Worm (Caenorhabditis elegans): ENCODE data around the gene hbl-1.

hbl-1 gene

DNA sequence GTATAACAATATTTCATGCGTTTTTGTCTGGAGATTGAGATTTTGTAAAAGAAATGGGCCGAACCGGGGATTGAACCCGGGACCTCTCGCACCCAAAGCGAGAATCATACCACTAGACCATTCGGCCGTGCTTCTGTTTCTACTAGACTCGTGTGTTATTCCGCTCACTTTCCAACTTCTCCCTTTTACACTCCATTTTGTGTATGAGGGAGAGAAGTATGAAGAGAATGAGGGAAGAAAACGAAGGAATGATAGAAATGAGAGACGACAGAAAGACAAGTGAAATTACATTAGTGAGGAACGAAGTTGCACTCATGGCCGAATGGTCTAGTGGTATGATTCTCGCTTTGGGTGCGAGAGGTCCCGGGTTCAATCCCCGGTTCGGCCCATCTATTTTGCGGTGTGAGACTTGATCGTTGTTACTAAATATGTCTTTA, 20.8 kb upstream of the hbl-1 start (continued):
- TF ChIP-seq elt-2 (tag; optimal IDR thresholded peaks at IDR 0.05): peak; percentile 89
- peak; percentile 62 for TF ChIP-seq hlh-8 (tag; optimal IDR thresholded peaks at IDR 0.05)
- peak; percentile 90 for TF ChIP-seq madf-2 (tag; optimal IDR thresholded peaks at IDR 0.05)
- TF ChIP-seq lin-11 (tag; optimal IDR thresholded peaks at IDR 0.05): peak; percentile 77
- peak; percentile 28 for TF ChIP-seq mec-3 (tag; optimal IDR thresholded peaks at IDR 0.05; ENCODE audit: borderline replicate concordance)
- peak; percentile 36 for TF ChIP-seq zip-5 (tag; optimal IDR thresholded peaks at IDR 0.05)
- peak; percentile 65 for TF ChIP-seq unc-86 (tag; optimal IDR thresholded peaks at IDR 0.05)
- TF ChIP-seq C08G9.2 (tag; optimal IDR thresholded peaks at IDR 0.05): peak; percentile 77
- TF ChIP-seq pax-1 (tag; optimal IDR thresholded peaks at IDR 0.05): no peak
- TF ChIP-seq syd-9 (tag; optimal IDR thresholded peaks at IDR 0.05): peak; percentile 86
- TF ChIP-seq ceh-9 (tag; optimal IDR thresholded peaks at IDR 0.05): peak; percentile 82
- peak; percentile 71 for TF ChIP-seq unc-55 (GFP tag; optimal IDR thresholded peaks at IDR 0.05)
- TF ChIP-seq pat-9 (tag; optimal IDR thresholded peaks at IDR 0.05): peak; percentile 87
- TF ChIP-seq ceh-18 (tag; optimal IDR thresholded peaks at IDR 0.05): peak; percentile 85
- TF ChIP-seq T23F11.4 (GFP tag; optimal IDR thresholded peaks at IDR 0.05): peak; percentile 81
- peak; percentile 79 for TF ChIP-seq K02D7.2 (tag; optimal IDR thresholded peaks at IDR 0.05)
- peak; percentile 75 for TF ChIP-seq sox-2 (GFP tag; IDR thresholded peaks at IDR 0.05)
- no peak for TF ChIP-seq tbx-7 (tag; optimal IDR thresholded peaks at IDR 0.05)
- peak; percentile 78 for TF ChIP-seq ceh-34 (tag; optimal IDR thresholded peaks at IDR 0.05)
- peak; percentile 41 for TF ChIP-seq pag-3 (tag; optimal IDR thresholded peaks at IDR 0.05; ENCODE audit: borderline replicate concordance)
- peak; percentile 78 for TF ChIP-seq unc-3 (GFP tag; conservative IDR thresholded peaks at IDR 0.05)
- TF ChIP-seq unc-3 (tag; optimal IDR thresholded peaks at IDR 0.05): peak; percentile 73
- TF ChIP-seq ceh-48 (tag; optimal IDR thresholded peaks at IDR 0.05): peak; percentile 78
- TF ChIP-seq ceh-2 (tag; optimal IDR thresholded peaks at IDR 0.05): peak; percentile 65
- TF ChIP-seq fkh-6 (tag; optimal IDR thresholded peaks at IDR 0.05): peak; percentile 84
- peak; percentile 86 for TF ChIP-seq fax-1 (tag; optimal IDR thresholded peaks at IDR 0.05)
- peak; percentile 86 for TF ChIP-seq ceh-6 (GFP tag; optimal IDR thresholded peaks at IDR 0.05)
- no peak for TF ChIP-seq nhr-11 (tag; optimal IDR thresholded peaks at IDR 0.05)
- no peak for TF ChIP-seq pha-4 (tag; optimal IDR thresholded peaks at IDR 0.05)
- peak; percentile 89 for TF ChIP-seq hlh-13 (GFP tag; optimal IDR thresholded peaks at IDR 0.05)
- TF ChIP-seq fkh-10 (GFP tag; optimal IDR thresholded peaks at IDR 0.05): peak; percentile 57
- peak; percentile 60 for TF ChIP-seq K09A11.1 (tag; optimal IDR thresholded peaks at IDR 0.05; ENCODE audit: insufficient read depth)
- peak; percentile 41 for TF ChIP-seq hlh-30 (tag; optimal IDR thresholded peaks at IDR 0.05; ENCODE audit: insufficient read depth)
- peak; percentile 83 for TF ChIP-seq pha-2 (tag; optimal IDR thresholded peaks at IDR 0.05)
- peak; percentile 79 for TF ChIP-seq hlh-15 (tag; optimal IDR thresholded peaks at IDR 0.05)
- TF ChIP-seq eyg-1 (tag; optimal IDR thresholded peaks at IDR 0.05): peak; percentile 55
- peak; percentile 92 for TF ChIP-seq sox-4 (tag; optimal IDR thresholded peaks at IDR 0.05)
- peak; percentile 72 for TF ChIP-seq Y22D7AL.16 (tag; optimal IDR thresholded peaks at IDR 0.05)
- peak; percentile 92 for TF ChIP-seq unc-42 (tag; optimal IDR thresholded peaks at IDR 0.05)
- peak; percentile 78 for TF ChIP-seq ttx-3 (tag; optimal IDR thresholded peaks at IDR 0.05)
- TF ChIP-seq elt-4 (tag; optimal IDR thresholded peaks at IDR 0.05): no peak
- peak; percentile 83 for TF ChIP-seq ceh-45 (GFP tag; IDR thresholded peaks at IDR 0.05)

DNA sequence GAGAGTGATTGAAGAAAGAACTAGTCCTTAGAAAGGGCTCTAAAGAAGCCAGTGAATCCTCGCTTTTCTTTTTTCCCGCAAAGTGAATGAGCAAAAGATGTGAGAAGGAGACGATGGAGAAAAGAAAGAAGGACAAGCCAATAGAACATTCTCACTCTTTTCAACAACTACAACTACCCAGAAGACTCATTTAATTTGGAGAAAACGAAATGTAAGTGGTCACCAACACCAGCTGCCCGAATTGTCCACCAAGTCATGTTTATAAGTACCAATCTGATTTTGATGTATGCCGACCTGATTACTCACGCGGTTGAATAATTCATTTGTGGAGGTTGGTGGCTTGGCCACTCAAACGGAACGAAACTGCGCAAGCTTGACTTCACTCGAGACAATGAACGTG, 19.4 kb upstream of the hbl-1 start:
- TF ChIP-seq nfya-1 (tag; optimal IDR thresholded peaks at IDR 0.05) (no peak), mec-3 (tag; optimal IDR thresholded peaks at IDR 0.05; ENCODE audit: borderline replicate concordance) (no peak), ceh-31 (tag; optimal IDR thresholded peaks at IDR 0.05) (peak; percentile 49), pag-3 (tag; optimal IDR thresholded peaks at IDR 0.05; ENCODE audit: borderline replicate concordance) (no peak), unc-42 (tag; optimal IDR thresholded peaks at IDR 0.05) (peak; percentile 65), ama-1 (optimal IDR thresholded peaks at IDR 0.05) (no peak)
